Worm (Caenorhabditis elegans) whole organism, mixed stage, embryonic: Measurements from ENCODE around the gene tag-18.

Experiments used
- ceh-39 ChIP-seq: fragments of 150-350 bp; optimal IDR thresholded peaks from 2 replicates; lab custom pipeline; 2014; ENCODE audit warnings: missing biosample characterization, missing genetic modification characterization
- elt-1 ChIP-seq: sonication (generic microtip); optimal IDR thresholded peaks from 2 replicates; lab custom pipeline; 2017; ENCODE audit warnings: missing genetic modification characterization, mild to moderate bottlenecking, missing compliant biosample characterization, antibody characterized with exemption, moderate library complexity, borderline replicate concordance; ENCODE audit not compliant: insufficient read depth
- lin-13 ChIP-seq: fragments of 150-350 bp; optimal IDR thresholded peaks from 2 replicates; lab custom pipeline; 2014; ENCODE audit warnings: missing biosample characterization, missing genetic modification characterization
- lsy-2 ChIP-seq: fragments of 150-350 bp; optimal IDR thresholded peaks from 2 replicates; lab custom pipeline; 2014; ENCODE audit warnings: missing biosample characterization, missing genetic modification characterization
- mab-5 ChIP-seq: fragments of 150-350 bp; optimal IDR thresholded peaks from 2 replicates; lab custom pipeline; 2014; ENCODE audit warnings: missing biosample characterization, missing genetic modification characterization
- mep-1 ChIP-seq: fragments of 150-350 bp; optimal IDR thresholded peaks from 2 replicates; lab custom pipeline; 2017; ENCODE audit warnings: missing biosample characterization, missing genetic modification reagents, missing genetic modification characterization, inconsistent platforms
- nhr-237 ChIP-seq: fragments of 150-350 bp; optimal IDR thresholded peaks from 2 replicates; lab custom pipeline; 2014; ENCODE audit warnings: missing biosample characterization, missing genetic modification characterization
- nhr-28 ChIP-seq: fragments of 150-350 bp; optimal IDR thresholded peaks from 2 replicates; lab custom pipeline; 2014; ENCODE audit warnings: missing biosample characterization, missing genetic modification characterization
- nhr-76 ChIP-seq: sonication (generic microtip); optimal IDR thresholded peaks from 2 replicates; lab custom pipeline; 2017; ENCODE audit warnings: missing biosample characterization, missing genetic modification characterization
- pha-4 ChIP-seq: fragments of 150-350 bp; optimal IDR thresholded peaks from 2 replicates; lab custom pipeline; 2018; ENCODE audit warnings: missing biosample characterization, missing genetic modification reagents, missing genetic modification characterization
- snpc-4 ChIP-seq: fragments of 150-350 bp; optimal IDR thresholded peaks from 2 replicates; lab custom pipeline; 2014; ENCODE audit warnings: missing biosample characterization, missing genetic modification characterization
- sptf-1 ChIP-seq: sonication (generic microtip); optimal IDR thresholded peaks from 2 replicates; lab custom pipeline; 2017; ENCODE audit warnings: mild to moderate bottlenecking, missing genetic modification characterization, moderate library complexity, missing compliant biosample characterization
- unc-39 ChIP-seq: fragments of 150-350 bp; optimal IDR thresholded peaks from 2 replicates; lab custom pipeline; 2014; ENCODE audit warnings: missing biosample characterization, missing genetic modification characterization
- unc-62 ChIP-seq: fragments of 150-350 bp; optimal IDR thresholded peaks from 2 replicates; lab custom pipeline; 2014; ENCODE audit warnings: missing biosample characterization, missing genetic modification reagents, missing genetic modification characterization

DNA sequence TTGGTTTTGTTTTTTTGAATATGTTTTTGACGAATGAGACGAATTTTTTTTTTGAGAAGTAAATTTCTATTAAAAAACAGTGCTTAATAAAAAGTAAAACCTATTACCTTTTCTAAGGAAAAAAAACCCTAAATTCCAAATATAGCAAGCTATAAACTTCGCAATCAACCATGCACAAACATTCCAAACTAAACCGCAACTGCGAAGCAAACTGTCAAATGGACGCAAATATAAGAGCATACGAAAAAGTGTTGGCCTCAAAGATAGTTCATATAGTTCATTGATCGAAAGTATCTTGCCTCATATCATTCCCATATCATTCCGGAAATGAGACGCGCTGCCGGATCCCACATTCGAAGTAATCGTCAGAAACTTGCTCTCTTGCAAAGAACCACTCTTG lies 37.2 kb downstream of the tag-18 start, which contains the start of gene C01C4.3:
- TF ChIP-seq unc-39 (no peak), ceh-39 (no peak), nhr-76 (tag; lab: Kevin White, UChicago) (no peak), snpc-4 (no peak), nhr-28 (no peak), mab-5 (tag; lab: Kevin White, UChicago) (no peak), unc-62 (no peak), lin-13 (tag; lab: Kevin White, UChicago) (no peak), elt-1 (no peak), lsy-2 (no peak), nhr-237 (tag; lab: Kevin White, UChicago) (no peak), pha-4 (tag; lab: Kevin White, UChicago) (no peak), sptf-1 (tag; lab: Kevin White, UChicago) (no peak), mep-1 (tag; lab: Kevin White, UChicago) (no peak)
